Fruit fly (Drosophila melanogaster): Measurements from ENCODE around the gene ci.

- TF ChIP-seq CG11617 (GFP tag; optimal IDR thresholded peaks at IDR 0.05) (no peak), CG7045 (GFP tag; optimal IDR thresholded peaks at IDR 0.05) (no peak), bab1 (GFP tag; optimal IDR thresholded peaks at IDR 0.05) (no peak), Clk (GFP tag; optimal IDR thresholded peaks at IDR 0.05) (no peak), Hr96 (GFP tag; optimal IDR thresholded peaks at IDR 0.05) (no peak), toe (GFP tag; optimal IDR thresholded peaks at IDR 0.05) (no peak), CG33017 (tag; optimal IDR thresholded peaks at IDR 0.05) (no peak), kay (GFP tag; ENCODE audit: borderline replicate concordance) (no peak), CG5204 (GFP tag; optimal IDR thresholded peaks at IDR 0.05) (no peak), CG7101 (tag; optimal IDR thresholded peaks at IDR 0.05) (no peak), tj (GFP tag; optimal IDR thresholded peaks at IDR 0.05) (no peak)
These were observed 12.9 kb downstream of the ci start for dm6 chr4:43936-44260.
